Worm (Caenorhabditis elegans): ENCODE results near the gene T13C2.2.

- TF ChIP-seq nhr-77 (tag; optimal IDR thresholded peaks at IDR 0.05) (no peak), unc-62 (GFP tag; optimal IDR thresholded peaks at IDR 0.05) (no peak), ama-1 (optimal IDR thresholded peaks at IDR 0.05) (no peak), zag-1 (tag; optimal IDR thresholded peaks at IDR 0.05) (no peak), mdl-1 (tag; optimal IDR thresholded peaks at IDR 0.05) (peak in 1 of 2 experiments; percentile 16), nhr-237 (tag; optimal IDR thresholded peaks at IDR 0.05) (no peak), elt-1 (tag; optimal IDR thresholded peaks at IDR 0.05) (no peak), nhr-25 (tag; optimal IDR thresholded peaks at IDR 0.05) (no peak), lsy-2 (tag; optimal IDR thresholded peaks at IDR 0.05) (peak in 1 of 2 experiments; percentile 32), egl-27 (tag; optimal IDR thresholded peaks at IDR 0.05) (peak; percentile 4), nhr-10 (tag; optimal IDR thresholded peaks at IDR 0.05) (no peak), gmeb-1 (tag; optimal IDR thresholded peaks at IDR 0.05) (no peak)
These were observed 34.7 kb downstream of the T13C2.2 start for ce11 chrII:6826726-6827125.

All from whole organism, L2 larva.